Worm (Caenorhabditis elegans) whole organism, late embryonic: ENCODE results near the gene Y116F11B.14.

ENCODE experiments used
- K09A11.1 ChIP-seq: sonication (generic microtip); optimal IDR thresholded peaks from 2 replicates; lab custom pipeline; 2017; ENCODE audit warnings: antibody characterized with exemption, mild to moderate bottlenecking, missing genetic modification characterization, missing compliant biosample characterization; ENCODE audit not compliant: insufficient read depth
- Y22D7AL.16 ChIP-seq: sonication (generic microtip); optimal IDR thresholded peaks from 2 replicates; lab custom pipeline; 2016; ENCODE audit warnings: missing genetic modification characterization, missing compliant biosample characterization
- ahr-1 ChIP-seq: sonication (generic microtip); optimal IDR thresholded peaks from 2 replicates; lab custom pipeline; 2016; ENCODE audit warnings: missing genetic modification characterization, missing compliant biosample characterization
- ceh-14 ChIP-seq: sonication (generic microtip); optimal IDR thresholded peaks from 2 replicates; lab custom pipeline; 2016; ENCODE audit warnings: missing genotype, missing genetic modification characterization, missing compliant biosample characterization
- ceh-18 ChIP-seq: sonication (generic microtip); optimal IDR thresholded peaks from 2 replicates; lab custom pipeline; 2016; ENCODE audit warnings: missing genetic modification characterization, missing compliant biosample characterization
- ceh-22 ChIP-seq: sonication (generic microtip); optimal IDR thresholded peaks from 2 replicates; lab custom pipeline; 2017; ENCODE audit warnings: missing biosample characterization, missing genetic modification characterization
- ceh-24 ChIP-seq: sonication (generic microtip); optimal IDR thresholded peaks from 2 replicates; lab custom pipeline; 2016; ENCODE audit warnings: mild to moderate bottlenecking, missing genetic modification characterization, missing compliant biosample characterization
- ceh-31 ChIP-seq: sonication (generic microtip); optimal IDR thresholded peaks from 2 replicates; lab custom pipeline; 2016; ENCODE audit warnings: missing genetic modification characterization, missing compliant biosample characterization
- ceh-45 ChIP-seq: fragments of 200-800 bp; sonication (Bioruptor generic); IDR thresholded peaks from 2 replicates; pipeline ENCODE4 v1.3.6; 2022; ENCODE audit warnings: missing genetic modification reagents, missing genetic modification characterization, missing compliant biosample characterization
- ceh-48 ChIP-seq: sonication (generic microtip); optimal IDR thresholded peaks from 2 replicates; lab custom pipeline; 2016; ENCODE audit warnings: missing genetic modification characterization, inconsistent platforms, missing compliant biosample characterization
- ceh-6 ChIP-seq: fragments of 200-800 bp; sonication (Bioruptor generic); optimal IDR thresholded peaks from 2 replicates; lab custom pipeline; 2018; ENCODE audit warnings: mild to moderate bottlenecking, missing genetic modification characterization, missing compliant biosample characterization
- che-1 ChIP-seq: sonication (generic microtip); optimal IDR thresholded peaks from 2 replicates; lab custom pipeline; 2016; ENCODE audit warnings: mild to moderate bottlenecking, missing genetic modification characterization, missing compliant biosample characterization
- dmd-4 ChIP-seq: sonication (generic microtip); optimal IDR thresholded peaks from 2 replicates; lab custom pipeline; 2016; ENCODE audit warnings: borderline replicate concordance, missing genetic modification characterization, missing compliant biosample characterization
- elt-2 ChIP-seq: sonication (generic microtip); optimal IDR thresholded peaks from 2 replicates; lab custom pipeline; 2016; ENCODE audit warnings: missing genetic modification reagents, missing genetic modification characterization, missing compliant biosample characterization
- ets-4 ChIP-seq: sonication (generic microtip); optimal IDR thresholded peaks from 2 replicates; lab custom pipeline; 2016; ENCODE audit warnings: missing genetic modification characterization, missing compliant biosample characterization
- fax-1 ChIP-seq: sonication (generic microtip); optimal IDR thresholded peaks from 2 replicates; lab custom pipeline; 2016; ENCODE audit warnings: missing genotype, missing genetic modification characterization, missing compliant biosample characterization
- fkh-10 ChIP-seq: fragments of 150-350 bp; optimal IDR thresholded peaks from 2 replicates; lab custom pipeline; 2014; ENCODE audit warnings: missing biosample characterization, missing genetic modification reagents, missing genetic modification characterization
- hlh-13 ChIP-seq: fragments of 200-800 bp; sonication (Bioruptor generic); optimal IDR thresholded peaks from 2 replicates; lab custom pipeline; 2018; ENCODE audit warnings: mild to moderate bottlenecking, missing genetic modification characterization, missing compliant biosample characterization
- hlh-6 ChIP-seq: sonication (generic microtip); optimal IDR thresholded peaks from 2 replicates; lab custom pipeline; 2016; ENCODE audit warnings: missing genotype, missing genetic modification characterization, missing compliant biosample characterization
- hlh-8 ChIP-seq: sonication (generic microtip); optimal IDR thresholded peaks from 2 replicates; lab custom pipeline; 2016; ENCODE audit warnings: missing genotype, missing genetic modification characterization, missing compliant biosample characterization
- madf-2 ChIP-seq: sonication (generic microtip); optimal IDR thresholded peaks from 2 replicates; lab custom pipeline; 2017; ENCODE audit warnings: missing genetic modification characterization, missing compliant biosample characterization
- mec-3 ChIP-seq: sonication (generic microtip); optimal IDR thresholded peaks from 2 replicates; lab custom pipeline; 2016; ENCODE audit warnings: borderline replicate concordance, missing genetic modification characterization, missing compliant biosample characterization
- nhr-232 ChIP-seq: sonication (generic microtip); optimal IDR thresholded peaks from 2 replicates; lab custom pipeline; 2016; ENCODE audit warnings: missing genetic modification characterization, missing compliant biosample characterization
- odd-2 ChIP-seq: sonication (generic microtip); optimal IDR thresholded peaks from 2 replicates; lab custom pipeline; 2017; ENCODE audit warnings: antibody characterized with exemption, mild to moderate bottlenecking, missing genetic modification characterization, missing compliant biosample characterization
- pha-2 ChIP-seq: sonication (generic microtip); optimal IDR thresholded peaks from 2 replicates; lab custom pipeline; 2017; ENCODE audit warnings: mild to moderate bottlenecking, missing genetic modification characterization, missing compliant biosample characterization
- pha-4 ChIP-seq: fragments of 150-350 bp; optimal IDR thresholded peaks from 2 replicates; lab custom pipeline; 2018; ENCODE audit warnings: missing biosample characterization, missing genetic modification reagents, missing genetic modification characterization
- rnt-1 ChIP-seq: sonication (generic microtip); optimal IDR thresholded peaks from 2 replicates; lab custom pipeline; 2016; ENCODE audit warnings: missing genetic modification characterization, missing compliant biosample characterization
- syd-9 ChIP-seq: sonication (generic microtip); optimal IDR thresholded peaks from 2 replicates; lab custom pipeline; 2016; ENCODE audit warnings: mild to moderate bottlenecking, missing genetic modification characterization, moderate library complexity, missing compliant biosample characterization
- tbx-2 ChIP-seq: sonication (generic microtip); optimal IDR thresholded peaks from 2 replicates; lab custom pipeline; 2016; ENCODE audit warnings: missing genetic modification characterization, missing compliant biosample characterization
- tbx-7 ChIP-seq: sonication (generic microtip); optimal IDR thresholded peaks from 2 replicates; lab custom pipeline; 2016; ENCODE audit warnings: missing genotype, missing genetic modification characterization, missing compliant biosample characterization
- ttx-3 ChIP-seq: sonication (generic microtip); optimal IDR thresholded peaks from 2 replicates; lab custom pipeline; 2016; ENCODE audit warnings: missing genetic modification reagents, missing genetic modification characterization, missing compliant biosample characterization
- unc-3 ChIP-seq, 2 experiments: fragments of 200-800 bp in 1 of 2; sonication (Bioruptor generic) in 1 of 2; sonication (generic microtip) in 1 of 2; conservative IDR thresholded peaks in 1 of 2; optimal IDR thresholded peaks in 1 of 2; 2 replicates each; pipeline versions ENCODE4 v1.3.6 to Lab custom; 2016 to 2022; ENCODE audit warnings: missing compliant biosample characterization in 2 of 2, missing genetic modification characterization in 2 of 2, missing genetic modification reagents in 1 of 2
- unc-42 ChIP-seq: sonication (generic microtip); optimal IDR thresholded peaks from 2 replicates; lab custom pipeline; 2016; ENCODE audit warnings: missing genotype, missing genetic modification characterization, missing compliant biosample characterization
- zip-5 ChIP-seq: sonication (generic microtip); optimal IDR thresholded peaks from 2 replicates; lab custom pipeline; 2016; ENCODE audit warnings: missing genetic modification characterization, missing compliant biosample characterization

Y116F11B.14 gene

DNA sequence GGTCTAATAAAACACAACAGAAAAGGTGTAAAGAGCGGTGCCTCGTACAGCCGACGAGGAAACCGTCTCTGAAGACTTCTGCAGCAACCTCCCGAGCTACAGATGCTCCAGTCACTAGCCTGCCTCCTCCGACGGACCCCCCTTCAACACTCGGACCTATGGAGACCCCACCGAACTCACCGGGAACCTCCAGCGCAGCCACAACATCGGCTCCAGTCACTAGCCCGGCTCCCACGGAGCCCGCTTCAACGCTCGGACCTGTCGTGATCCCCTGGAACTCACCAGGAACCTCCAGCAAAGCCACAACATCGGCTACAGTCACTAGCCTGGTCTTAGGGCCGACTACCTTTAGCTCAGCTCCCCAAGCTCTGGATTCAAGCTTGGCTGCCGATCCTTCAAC, 39.0 kb upstream of the Y116F11B.14 start:
- no peak for TF ChIP-seq mec-3 (tag; lab: Kevin White, UChicago)
- no peak for TF ChIP-seq pha-2 (tag; lab: Kevin White, UChicago)
- TF ChIP-seq K09A11.1 (tag; lab: Kevin White, UChicago) = no peak
- no peak for TF ChIP-seq ceh-31 (tag; lab: Kevin White, UChicago)
- TF ChIP-seq dmd-4 = no peak
- TF ChIP-seq nhr-232 (tag; lab: Kevin White, UChicago) = no peak
- no peak for TF ChIP-seq ceh-24 (tag; lab: Kevin White, UChicago)
- no peak for TF ChIP-seq fkh-10 (GFP tag; lab: Kevin White, UChicago)
- TF ChIP-seq ceh-48 (tag; lab: Kevin White, UChicago) = no peak
- TF ChIP-seq ceh-14 (tag; lab: Kevin White, UChicago) = no peak
- no peak for TF ChIP-seq ets-4
- no peak for TF ChIP-seq odd-2 (tag; lab: Kevin White, UChicago)
- TF ChIP-seq Y22D7AL.16 (tag; lab: Kevin White, UChicago) = no peak
- TF ChIP-seq che-1 (tag; lab: Kevin White, UChicago) = no peak
- no peak for TF ChIP-seq ceh-18 (tag; lab: Kevin White, UChicago)
- no peak for TF ChIP-seq ahr-1 (tag; lab: Kevin White, UChicago)
- TF ChIP-seq hlh-8 = no peak
- TF ChIP-seq unc-3 (GFP tag; conservative IDR thresholded peaks at IDR 0.05; lab: Robert Waterston, UW) = no peak
- TF ChIP-seq unc-3 (tag; optimal IDR thresholded peaks at IDR 0.05; lab: Kevin White, UChicago) = no peak
- TF ChIP-seq ceh-6 (GFP tag; lab: Kevin White, UChicago) = no peak

DNA sequence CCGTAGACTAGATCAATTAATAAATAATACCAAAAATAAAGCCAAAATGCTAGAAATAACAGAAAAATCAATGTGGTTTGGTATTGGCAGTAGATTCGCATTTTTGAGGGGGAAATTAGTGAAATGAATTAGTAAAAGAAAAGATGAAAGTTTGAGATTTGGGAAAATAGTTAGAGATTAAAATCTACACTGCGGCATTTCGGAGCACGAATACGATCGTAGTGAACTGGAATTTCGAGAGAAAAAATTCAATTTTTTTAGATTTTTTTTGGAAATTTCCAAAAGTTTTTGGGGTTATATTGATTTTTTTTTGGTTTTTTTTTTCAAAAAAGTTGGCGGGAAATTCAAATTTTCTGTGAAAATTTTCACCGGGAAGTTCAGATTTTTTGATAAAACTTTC, 31.4 kb upstream of the Y116F11B.14 start, which contains the start of gene Y116F11B.9:
Y116F11B.9 (minus strand) TSS at position 101 of the 400 bp plus-strand sequence.
- no peak for TF ChIP-seq rnt-1 (tag; lab: Kevin White, UChicago)
- TF ChIP-seq, all 69 proteins: peak for 0

DNA sequence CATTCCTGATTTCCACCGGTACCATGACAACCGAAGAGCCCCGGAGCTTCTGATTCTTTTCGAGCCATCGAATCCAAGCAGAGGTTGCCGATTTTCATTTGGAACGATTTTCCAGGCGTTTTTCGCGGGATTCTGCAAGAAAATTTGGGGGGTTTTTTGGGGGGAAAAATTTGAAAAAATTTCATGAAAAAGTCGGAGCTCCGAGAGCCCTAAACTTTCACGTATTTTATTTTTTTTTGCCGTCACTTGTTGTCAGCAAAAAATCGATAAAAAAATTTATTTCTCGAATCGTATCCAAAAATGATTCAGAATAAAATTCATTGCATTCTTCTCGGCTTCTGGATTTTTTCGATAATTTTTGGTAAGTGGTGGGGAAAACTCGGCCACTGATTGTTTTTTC, 16.4 kb upstream of the Y116F11B.14 start, which contains the start of gene Y116F11B.13:
Y116F11B.13 (plus strand) TSS at position 301 of the 400 bp plus-strand sequence.
- TF ChIP-seq ttx-3 = no peak
- TF ChIP-seq odd-2 (tag; lab: Kevin White, UChicago) = no peak
- TF ChIP-seq hlh-6 (tag; lab: Kevin White, UChicago) = no peak
- TF ChIP-seq tbx-7 = no peak
- no peak for TF ChIP-seq che-1 (tag; lab: Kevin White, UChicago)
- no peak for TF ChIP-seq ceh-22 (tag; lab: Kevin White, UChicago)
- no peak for TF ChIP-seq pha-4
- no peak for TF ChIP-seq ceh-45 (GFP tag; lab: Robert Waterston, UW)
- no peak for TF ChIP-seq mec-3 (tag; lab: Kevin White, UChicago)

DNA sequence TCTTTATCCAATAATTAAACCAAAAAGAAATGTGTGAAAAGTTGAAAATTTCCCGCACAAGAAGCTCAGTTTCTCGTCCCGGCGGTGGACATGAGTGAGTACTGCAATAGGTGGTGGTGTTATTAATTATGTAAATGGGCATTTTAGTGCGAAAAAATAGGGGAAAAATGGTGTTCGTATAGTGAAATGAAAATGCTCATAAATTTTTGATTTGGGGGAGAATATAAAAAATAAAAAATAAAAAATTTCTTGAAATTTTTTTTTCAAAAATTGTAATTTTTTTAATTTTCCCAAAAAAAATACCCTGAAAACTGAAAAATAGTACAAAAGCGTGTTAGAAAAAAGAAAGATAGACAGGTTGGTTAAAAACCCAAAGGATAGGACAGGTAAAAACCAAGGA, 4.0 kb upstream of the Y116F11B.14 start, which contains the start of gene gly-4:
gly-4 (minus strand) TSS at position 101 of the 400 bp plus-strand sequence.
- TF ChIP-seq hlh-13 (GFP tag; lab: Kevin White, UChicago) (no peak), ets-4 (no peak), fax-1 (no peak), tbx-2 (no peak), unc-42 (tag; lab: Kevin White, UChicago) (no peak), elt-2 (tag; lab: Kevin White, UChicago) (no peak), ceh-24 (tag; lab: Kevin White, UChicago) (no peak), zip-5 (tag; lab: Kevin White, UChicago) (no peak), odd-2 (tag; lab: Kevin White, UChicago) (no peak), syd-9 (tag; lab: Kevin White, UChicago) (no peak), pha-2 (tag; lab: Kevin White, UChicago) (no peak), madf-2 (no peak), ceh-45 (GFP tag; lab: Robert Waterston, UW) (no peak), K09A11.1 (tag; lab: Kevin White, UChicago) (no peak)
